Worm (Caenorhabditis elegans) whole organism, L3 larva: ENCODE data around the gene F42A10.5.
A peak's percentile ranks its signal among the peaks of the same experiment; 100 is the strongest.

ENCODE experiments used
- ZK546.5 ChIP-seq: sonication (generic microtip); optimal IDR thresholded peaks from 2 replicates; lab custom pipeline; 2017; ENCODE audit warnings: missing biosample characterization, missing genetic modification characterization
- aly-2 ChIP-seq: fragments of 150-350 bp; optimal IDR thresholded peaks from 2 replicates; lab custom pipeline; 2014; ENCODE audit warnings: missing biosample characterization, missing genetic modification characterization
- ama-1 ChIP-seq: fragments of 150-350 bp; optimal IDR thresholded peaks from 2 replicates; lab custom pipeline; 2018
- ceh-82 ChIP-seq: fragments of 150-350 bp; optimal IDR thresholded peaks from 2 replicates; lab custom pipeline; 2014; ENCODE audit warnings: missing biosample characterization, missing genetic modification characterization
- egl-27 ChIP-seq: sonication (generic microtip); optimal IDR thresholded peaks from 4 replicates; lab custom pipeline; 2017; ENCODE audit warnings: missing biosample characterization, missing genetic modification reagents, missing genetic modification characterization
- elt-1 ChIP-seq: fragments of 150-350 bp; optimal IDR thresholded peaks from 2 replicates; lab custom pipeline; 2014; ENCODE audit warnings: missing biosample characterization, missing genetic modification characterization
- elt-2 ChIP-seq: sonication (generic microtip); optimal IDR thresholded peaks from 2 replicates; lab custom pipeline; 2016; ENCODE audit warnings: missing genetic modification reagents, mild to moderate bottlenecking, missing genetic modification characterization, missing compliant biosample characterization
- fkh-10 ChIP-seq: sonication (generic microtip); optimal IDR thresholded peaks from 2 replicates; lab custom pipeline; 2017; ENCODE audit warnings: missing biosample characterization, missing genetic modification reagents, missing genetic modification characterization
- lsy-12 ChIP-seq: sonication (generic microtip); optimal IDR thresholded peaks from 2 replicates; lab custom pipeline; 2016; ENCODE audit warnings: mild to moderate bottlenecking, missing genetic modification characterization, missing compliant biosample characterization
- nfya-1 ChIP-seq: sonication (generic microtip); optimal IDR thresholded peaks from 2 replicates; lab custom pipeline; 2017; ENCODE audit warnings: missing genetic modification characterization, mild to moderate bottlenecking, missing compliant biosample characterization, antibody characterized with exemption, moderate library complexity; ENCODE audit not compliant: insufficient read depth
- nhr-23 ChIP-seq: fragments of 150-350 bp; optimal IDR thresholded peaks from 2 replicates; lab custom pipeline; 2014; ENCODE audit warnings: missing biosample characterization, missing genetic modification reagents, missing genetic modification characterization
- nhr-25 ChIP-seq: sonication (generic microtip); optimal IDR thresholded peaks from 2 replicates; lab custom pipeline; 2017; ENCODE audit warnings: missing biosample characterization, missing genetic modification characterization

Gene F42A10.5

ce11 chrIII:6133389-6133789, 39.9 kb downstream of the F42A10.5 start:
- TF ChIP-seq nfya-1 (tag; lab: Kevin White, UChicago) (peak; percentile 27), fkh-10 (GFP tag; lab: Kevin White, UChicago) (peak; percentile 36), lsy-12 (peak; percentile 87), elt-2 (tag; lab: Kevin White, UChicago) (peak; percentile 50)
- TF ChIP-seq, all 47 proteins: peak for 4; not testable (repeated sequence) for 43

ce11 chrIII:6132068-6132467, 41.2 kb downstream of the F42A10.5 start:
- TF ChIP-seq ama-1 = peak; percentile 21
- TF ChIP-seq nfya-1 (tag; lab: Kevin White, UChicago) = peak; percentile 10
- peak; percentile 44 for TF ChIP-seq elt-2 (tag; lab: Kevin White, UChicago)
- TF ChIP-seq fkh-10 (GFP tag; lab: Kevin White, UChicago) = no peak
- TF ChIP-seq elt-1 (tag; lab: Kevin White, UChicago) = peak; percentile 98
- TF ChIP-seq nhr-23 (tag; lab: Kevin White, UChicago) = peak; percentile 74

ce11 chrIII:6123647-6124046, 49.6 kb downstream of the F42A10.5 start:
- TF ChIP-seq ama-1 = peak; percentile 13
- TF ChIP-seq egl-27 = no peak
- TF ChIP-seq nhr-25 (tag; lab: Kevin White, UChicago) = no peak
- peak; percentile 36 for TF ChIP-seq ceh-82 (tag; lab: Kevin White, UChicago)
- peak; percentile 37 for TF ChIP-seq lsy-12
- TF ChIP-seq ZK546.5 (tag; lab: Kevin White, UChicago) = no peak
- TF ChIP-seq aly-2 = peak; percentile 42
- TF ChIP-seq, all 47 proteins: peak for 4
